Worm (Caenorhabditis elegans) whole organism, late embryonic: ENCODE data around the gene T24B8.3.
A peak's percentile ranks its signal among the peaks of the same experiment; 100 is the strongest.

Source experiments
- C38D4.7 ChIP-seq: fragments of 200-800 bp; sonication (Bioruptor generic); optimal IDR thresholded peaks from 2 replicates; lab custom pipeline; 2018; ENCODE audit warnings: mild to moderate bottlenecking, missing genetic modification characterization, moderate library complexity, missing compliant biosample characterization
- K02D7.2 ChIP-seq: sonication (generic microtip); optimal IDR thresholded peaks from 2 replicates; lab custom pipeline; 2017; ENCODE audit warnings: mild to moderate bottlenecking, missing genetic modification characterization, missing compliant biosample characterization
- K09A11.1 ChIP-seq: sonication (generic microtip); optimal IDR thresholded peaks from 2 replicates; lab custom pipeline; 2017; ENCODE audit warnings: antibody characterized with exemption, mild to moderate bottlenecking, missing genetic modification characterization, missing compliant biosample characterization; ENCODE audit not compliant: insufficient read depth
- T23F11.4 ChIP-seq: fragments of 200-800 bp; sonication (Bioruptor generic); optimal IDR thresholded peaks from 2 replicates; lab custom pipeline; 2018; ENCODE audit warnings: mild to moderate bottlenecking, missing genetic modification characterization, missing compliant biosample characterization
- Y22D7AL.16 ChIP-seq: sonication (generic microtip); optimal IDR thresholded peaks from 2 replicates; lab custom pipeline; 2016; ENCODE audit warnings: missing genetic modification characterization, missing compliant biosample characterization
- ahr-1 ChIP-seq: sonication (generic microtip); optimal IDR thresholded peaks from 2 replicates; lab custom pipeline; 2016; ENCODE audit warnings: missing genetic modification characterization, missing compliant biosample characterization
- ama-1 ChIP-seq: fragments of 150-350 bp; optimal IDR thresholded peaks from 2 replicates; lab custom pipeline; 2014
- ceh-14 ChIP-seq: sonication (generic microtip); optimal IDR thresholded peaks from 2 replicates; lab custom pipeline; 2016; ENCODE audit warnings: missing genotype, missing genetic modification characterization, missing compliant biosample characterization
- ceh-18 ChIP-seq: sonication (generic microtip); optimal IDR thresholded peaks from 2 replicates; lab custom pipeline; 2016; ENCODE audit warnings: missing genetic modification characterization, missing compliant biosample characterization
- ceh-19 ChIP-seq: fragments of 200-800 bp; sonication (Bioruptor generic); optimal IDR thresholded peaks from 2 replicates; lab custom pipeline; 2018; ENCODE audit warnings: mild to moderate bottlenecking, missing genetic modification characterization, missing compliant biosample characterization
- ceh-2 ChIP-seq: sonication (generic microtip); optimal IDR thresholded peaks from 2 replicates; lab custom pipeline; 2016; ENCODE audit warnings: missing genotype, missing genetic modification characterization, missing compliant biosample characterization
- ceh-22 ChIP-seq: sonication (generic microtip); optimal IDR thresholded peaks from 2 replicates; lab custom pipeline; 2017; ENCODE audit warnings: missing biosample characterization, missing genetic modification characterization
- ceh-24 ChIP-seq: sonication (generic microtip); optimal IDR thresholded peaks from 2 replicates; lab custom pipeline; 2016; ENCODE audit warnings: mild to moderate bottlenecking, missing genetic modification characterization, missing compliant biosample characterization
- ceh-31 ChIP-seq: sonication (generic microtip); optimal IDR thresholded peaks from 2 replicates; lab custom pipeline; 2016; ENCODE audit warnings: missing genetic modification characterization, missing compliant biosample characterization
- ceh-34 ChIP-seq: sonication (generic microtip); optimal IDR thresholded peaks from 2 replicates; lab custom pipeline; 2016; ENCODE audit warnings: mild to moderate bottlenecking, missing genetic modification characterization, missing compliant biosample characterization
- ceh-48 ChIP-seq: sonication (generic microtip); optimal IDR thresholded peaks from 2 replicates; lab custom pipeline; 2016; ENCODE audit warnings: missing genetic modification characterization, inconsistent platforms, missing compliant biosample characterization
- ceh-9 ChIP-seq: sonication (generic microtip); optimal IDR thresholded peaks from 2 replicates; lab custom pipeline; 2016; ENCODE audit warnings: mild to moderate bottlenecking, missing genetic modification characterization, inconsistent platforms, missing compliant biosample characterization
- che-1 ChIP-seq: sonication (generic microtip); optimal IDR thresholded peaks from 2 replicates; lab custom pipeline; 2016; ENCODE audit warnings: mild to moderate bottlenecking, missing genetic modification characterization, missing compliant biosample characterization
- dmd-4 ChIP-seq: sonication (generic microtip); optimal IDR thresholded peaks from 2 replicates; lab custom pipeline; 2016; ENCODE audit warnings: borderline replicate concordance, missing genetic modification characterization, missing compliant biosample characterization
- dve-1 ChIP-seq: sonication (generic microtip); optimal IDR thresholded peaks from 2 replicates; lab custom pipeline; 2017; ENCODE audit warnings: antibody characterized with exemption, mild to moderate bottlenecking, missing genetic modification characterization, missing compliant biosample characterization
- elt-2 ChIP-seq: sonication (generic microtip); optimal IDR thresholded peaks from 2 replicates; lab custom pipeline; 2016; ENCODE audit warnings: missing genetic modification reagents, missing genetic modification characterization, missing compliant biosample characterization
- elt-4 ChIP-seq: sonication (generic microtip); optimal IDR thresholded peaks from 2 replicates; lab custom pipeline; 2016; ENCODE audit warnings: missing genetic modification characterization, missing compliant biosample characterization
- ets-4 ChIP-seq: sonication (generic microtip); optimal IDR thresholded peaks from 2 replicates; lab custom pipeline; 2016; ENCODE audit warnings: missing genetic modification characterization, missing compliant biosample characterization
- fax-1 ChIP-seq: sonication (generic microtip); optimal IDR thresholded peaks from 2 replicates; lab custom pipeline; 2016; ENCODE audit warnings: missing genotype, missing genetic modification characterization, missing compliant biosample characterization
- fkh-10 ChIP-seq: fragments of 150-350 bp; optimal IDR thresholded peaks from 2 replicates; lab custom pipeline; 2014; ENCODE audit warnings: missing biosample characterization, missing genetic modification reagents, missing genetic modification characterization
- gmeb-2 ChIP-seq: sonication (generic microtip); optimal IDR thresholded peaks from 2 replicates; lab custom pipeline; 2016; ENCODE audit warnings: missing genetic modification characterization, inconsistent platforms, missing compliant biosample characterization
- hlh-15 ChIP-seq: sonication (generic microtip); optimal IDR thresholded peaks from 2 replicates; lab custom pipeline; 2016; ENCODE audit warnings: missing genetic modification characterization, missing compliant biosample characterization
- hlh-6 ChIP-seq: sonication (generic microtip); optimal IDR thresholded peaks from 2 replicates; lab custom pipeline; 2016; ENCODE audit warnings: missing genotype, missing genetic modification characterization, missing compliant biosample characterization
- hlh-8 ChIP-seq: sonication (generic microtip); optimal IDR thresholded peaks from 2 replicates; lab custom pipeline; 2016; ENCODE audit warnings: missing genotype, missing genetic modification characterization, missing compliant biosample characterization
- lim-6 ChIP-seq: sonication (generic microtip); optimal IDR thresholded peaks from 2 replicates; lab custom pipeline; 2016; ENCODE audit warnings: missing genetic modification characterization, missing compliant biosample characterization
- lin-11 ChIP-seq: fragments of 200-800 bp; sonication (Bioruptor generic); optimal IDR thresholded peaks from 2 replicates; lab custom pipeline; 2018; ENCODE audit warnings: mild to moderate bottlenecking, missing genetic modification characterization, missing compliant biosample characterization
- madf-2 ChIP-seq: sonication (generic microtip); optimal IDR thresholded peaks from 2 replicates; lab custom pipeline; 2017; ENCODE audit warnings: missing genetic modification characterization, missing compliant biosample characterization
- nhr-11 ChIP-seq: fragments of 150-350 bp; optimal IDR thresholded peaks from 2 replicates; lab custom pipeline; 2014; ENCODE audit warnings: missing biosample characterization, missing genetic modification characterization
- nhr-232 ChIP-seq: sonication (generic microtip); optimal IDR thresholded peaks from 2 replicates; lab custom pipeline; 2016; ENCODE audit warnings: missing genetic modification characterization, missing compliant biosample characterization
- npax-4 ChIP-seq: sonication (generic microtip); optimal IDR thresholded peaks from 2 replicates; lab custom pipeline; 2016; ENCODE audit warnings: missing genetic modification characterization, missing compliant biosample characterization
- odd-2 ChIP-seq: sonication (generic microtip); optimal IDR thresholded peaks from 2 replicates; lab custom pipeline; 2017; ENCODE audit warnings: antibody characterized with exemption, mild to moderate bottlenecking, missing genetic modification characterization, missing compliant biosample characterization
- pat-9 ChIP-seq: fragments of 200-800 bp; sonication (Bioruptor generic); optimal IDR thresholded peaks from 2 replicates; lab custom pipeline; 2018; ENCODE audit warnings: mild to moderate bottlenecking, missing genetic modification characterization, moderate library complexity, missing compliant biosample characterization
- pax-1 ChIP-seq: fragments of 150-350 bp; optimal IDR thresholded peaks from 2 replicates; lab custom pipeline; 2014; ENCODE audit warnings: missing biosample characterization, missing genetic modification characterization
- pha-2 ChIP-seq: sonication (generic microtip); optimal IDR thresholded peaks from 2 replicates; lab custom pipeline; 2017; ENCODE audit warnings: mild to moderate bottlenecking, missing genetic modification characterization, missing compliant biosample characterization
- pros-1 ChIP-seq: fragments of 150-350 bp; optimal IDR thresholded peaks from 2 replicates; lab custom pipeline; 2014; ENCODE audit warnings: missing biosample characterization, missing genetic modification reagents, missing genetic modification characterization
- rnt-1 ChIP-seq: sonication (generic microtip); optimal IDR thresholded peaks from 2 replicates; lab custom pipeline; 2016; ENCODE audit warnings: missing genetic modification characterization, missing compliant biosample characterization
- sdc-2 ChIP-seq: sonication (generic microtip); optimal IDR thresholded peaks from 2 replicates; lab custom pipeline; 2016; ENCODE audit warnings: missing genotype, missing genetic modification characterization, missing compliant biosample characterization
- sox-2 ChIP-seq: fragments of 200-800 bp; sonication (Bioruptor generic); IDR thresholded peaks from 2 replicates; pipeline ENCODE4 v1.3.6; 2022; ENCODE audit warnings: missing genetic modification reagents, missing genetic modification characterization, missing compliant biosample characterization
- sox-4 ChIP-seq: sonication (generic microtip); optimal IDR thresholded peaks from 2 replicates; lab custom pipeline; 2017; ENCODE audit warnings: mild to moderate bottlenecking, missing genetic modification characterization, inconsistent platforms, missing compliant biosample characterization
- syd-9 ChIP-seq: sonication (generic microtip); optimal IDR thresholded peaks from 2 replicates; lab custom pipeline; 2016; ENCODE audit warnings: mild to moderate bottlenecking, missing genetic modification characterization, moderate library complexity, missing compliant biosample characterization
- tbx-2 ChIP-seq: sonication (generic microtip); optimal IDR thresholded peaks from 2 replicates; lab custom pipeline; 2016; ENCODE audit warnings: missing genetic modification characterization, missing compliant biosample characterization
- tbx-7 ChIP-seq: sonication (generic microtip); optimal IDR thresholded peaks from 2 replicates; lab custom pipeline; 2016; ENCODE audit warnings: missing genotype, missing genetic modification characterization, missing compliant biosample characterization
- unc-42 ChIP-seq: sonication (generic microtip); optimal IDR thresholded peaks from 2 replicates; lab custom pipeline; 2016; ENCODE audit warnings: missing genotype, missing genetic modification characterization, missing compliant biosample characterization
- unc-86 ChIP-seq: sonication (generic microtip); optimal IDR thresholded peaks from 2 replicates; lab custom pipeline; 2016; ENCODE audit warnings: missing genetic modification characterization, missing compliant biosample characterization
- ztf-16 ChIP-seq: sonication (generic microtip); optimal IDR thresholded peaks from 2 replicates; lab custom pipeline; 2017; ENCODE audit warnings: missing genetic modification characterization, missing compliant biosample characterization

The T24B8.3 gene

ce11 chrII:9061557-9062183 is 733 bp upstream of the T24B8.3 start (continued):
- no peak for TF ChIP-seq ceh-22
- no peak for TF ChIP-seq dve-1 (tag; lab: Kevin White, UChicago)
- no peak for TF ChIP-seq che-1
- TF ChIP-seq sdc-2 (tag; lab: Kevin White, UChicago) = peak; percentile 38
- no peak for TF ChIP-seq ceh-48 (tag; lab: Kevin White, UChicago)
- TF ChIP-seq odd-2 (tag; lab: Kevin White, UChicago) = no peak
- no peak for TF ChIP-seq tbx-7 (tag; lab: Kevin White, UChicago)
- peak; percentile 3 for TF ChIP-seq hlh-6
- TF ChIP-seq ahr-1 = no peak
- TF ChIP-seq ceh-24 = no peak
- no peak for TF ChIP-seq ets-4
- TF ChIP-seq hlh-15 (tag; lab: Kevin White, UChicago) = no peak
- TF ChIP-seq npax-4 (tag; lab: Kevin White, UChicago) = no peak
- peak; percentile 74 for TF ChIP-seq ceh-34 (tag; lab: Kevin White, UChicago)
- no peak for TF ChIP-seq fkh-10 (GFP tag; lab: Kevin White, UChicago)
- TF ChIP-seq K02D7.2 (tag; lab: Kevin White, UChicago) = no peak
- no peak for TF ChIP-seq pha-2 (tag; lab: Kevin White, UChicago)
- peak; percentile 71 for TF ChIP-seq ceh-18 (tag; lab: Kevin White, UChicago)
- TF ChIP-seq fax-1 (tag; lab: Kevin White, UChicago) = no peak
- no peak for TF ChIP-seq dmd-4 (tag; lab: Kevin White, UChicago)
- no peak for TF ChIP-seq sox-2 (GFP tag; lab: Robert Waterston, UW)
- TF ChIP-seq pros-1 (tag; lab: Kevin White, UChicago) = no peak
- TF ChIP-seq tbx-2 (tag; lab: Kevin White, UChicago) = peak; percentile 58
- no peak for TF ChIP-seq lim-6
- TF ChIP-seq ceh-31 (tag; lab: Kevin White, UChicago) = peak; percentile 68
- TF ChIP-seq ztf-16 = no peak
- TF ChIP-seq unc-86 (tag; lab: Kevin White, UChicago) = peak; percentile 22
- TF ChIP-seq unc-42 (tag; lab: Kevin White, UChicago) = peak; percentile 60
- TF ChIP-seq rnt-1 (tag; lab: Kevin White, UChicago) = peak; percentile 52
- peak; percentile 22 for TF ChIP-seq hlh-8
- TF ChIP-seq ceh-14 (tag; lab: Kevin White, UChicago) = peak; percentile 24
- no peak for TF ChIP-seq nhr-11

DNA sequence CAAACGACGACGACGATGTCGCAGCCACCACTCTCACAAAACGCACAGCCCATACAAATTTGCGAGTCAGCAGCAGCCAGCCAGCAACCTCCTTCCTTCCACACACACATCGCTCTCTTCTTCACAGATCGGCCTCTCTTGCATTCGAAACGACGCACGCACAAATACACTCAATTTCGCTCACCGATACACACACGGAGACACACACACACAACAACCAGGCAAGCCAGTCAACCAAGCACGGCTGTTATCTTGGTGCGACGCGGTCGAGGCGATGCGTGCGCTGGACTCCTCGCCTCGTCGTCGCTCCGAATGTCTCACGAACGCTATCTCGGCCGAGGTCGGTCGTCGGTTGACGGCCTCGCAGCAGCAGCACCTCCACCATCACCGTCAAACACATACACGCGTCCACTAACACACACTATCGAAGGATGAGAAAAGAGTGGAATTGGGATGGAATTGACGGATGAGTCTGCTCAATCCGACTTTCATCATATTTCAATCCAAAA is 551 bp downstream of the T24B8.3 start:
- TF ChIP-seq sox-4 (peak; percentile 44), C38D4.7 (GFP tag; lab: Kevin White, UChicago) (no peak), fkh-10 (GFP tag; lab: Kevin White, UChicago) (peak; percentile 72), ets-4 (peak; percentile 35), ama-1 (lab: Kevin White, UChicago) (peak; percentile 10), ceh-19 (GFP tag; lab: Kevin White, UChicago) (peak; percentile 91), ceh-22 (no peak), nhr-232 (tag; lab: Kevin White, UChicago) (no peak), syd-9 (tag; lab: Kevin White, UChicago) (peak; percentile 85), ceh-9 (tag; lab: Kevin White, UChicago) (no peak), unc-86 (tag; lab: Kevin White, UChicago) (peak; percentile 69), elt-4 (tag; lab: Kevin White, UChicago) (no peak), sdc-2 (tag; lab: Kevin White, UChicago) (peak; percentile 42), pros-1 (tag; lab: Kevin White, UChicago) (peak; percentile 86), nhr-11 (no peak), ceh-2 (tag; lab: Kevin White, UChicago) (peak; percentile 58), unc-42 (tag; lab: Kevin White, UChicago) (peak; percentile 87), ceh-48 (tag; lab: Kevin White, UChicago) (peak; percentile 56), ceh-14 (tag; lab: Kevin White, UChicago) (peak; percentile 85), K09A11.1 (tag; lab: Kevin White, UChicago) (peak; percentile 18), hlh-8 (peak; percentile 80), pat-9 (tag; lab: Kevin White, UChicago) (peak; percentile 82), T23F11.4 (GFP tag; lab: Kevin White, UChicago) (peak; percentile 63), elt-2 (tag; lab: Kevin White, UChicago) (peak; percentile 78), madf-2 (tag; lab: Kevin White, UChicago) (peak; percentile 92), lin-11 (tag; lab: Kevin White, UChicago) (peak; percentile 37), pax-1 (tag; lab: Kevin White, UChicago) (no peak), gmeb-2 (tag; lab: Kevin White, UChicago) (no peak), sox-2 (GFP tag; lab: Robert Waterston, UW) (peak; percentile 5; the same call in 1 of the 2 replicates), che-1 (peak; percentile 46), Y22D7AL.16 (no peak), pha-2 (tag; lab: Kevin White, UChicago) (peak; percentile 76)
